Worm (Caenorhabditis elegans) whole organism, L4 larva: ENCODE results near the gene R07E5.5.
"Not testable (repeated sequence)": the region's sequence is repeated elsewhere in the genome, so short reads cannot be mapped to it uniquely, and the experiment has no call there.

Source experiments
- ama-1 ChIP-seq: fragments of 150-350 bp; optimal IDR thresholded peaks from 2 replicates; lab custom pipeline; 2014; ENCODE audit warnings: inconsistent platforms, mixed read lengths
- ceh-28 ChIP-seq: fragments of 150-350 bp; optimal IDR thresholded peaks from 2 replicates; lab custom pipeline; 2014; ENCODE audit warnings: missing biosample characterization, missing genetic modification reagents, missing genetic modification characterization
- dmd-6 ChIP-seq: fragments of 200-800 bp; sonication (Bioruptor generic); IDR thresholded peaks from 2 replicates; pipeline ENCODE4 v1.3.6; 2022; ENCODE audit warnings: missing genetic modification reagents, missing genetic modification characterization, missing compliant biosample characterization
- lin-29 ChIP-seq: fragments of 200-800 bp; sonication (Bioruptor generic); IDR thresholded peaks from 2 replicates; pipeline ENCODE4 v1.3.6; 2022; ENCODE audit warnings: missing genetic modification reagents, missing genetic modification characterization, missing compliant biosample characterization
- mdl-1 ChIP-seq, 2 experiments: fragments of 150-350 bp in 1 of 2; sonication (generic microtip) in 1 of 2; optimal IDR thresholded peaks; 2 replicates each; lab custom pipeline; 2014 to 2017; ENCODE audit warnings: missing biosample characterization in 2 of 2, missing genetic modification characterization in 2 of 2
- mdt-29 ChIP-seq: fragments of 200-800 bp; sonication (Bioruptor generic); IDR thresholded peaks from 2 replicates; pipeline ENCODE4 v1.3.6; 2022; ENCODE audit warnings: missing genetic modification reagents, missing genetic modification characterization, missing compliant biosample characterization
- nhr-11 ChIP-seq: fragments of 150-350 bp; optimal IDR thresholded peaks from 2 replicates; lab custom pipeline; 2014; ENCODE audit warnings: missing biosample characterization, missing genetic modification characterization
- nhr-41 ChIP-seq: fragments of 200-800 bp; sonication (Bioruptor generic); IDR thresholded peaks from 2 replicates; pipeline ENCODE4 v1.3.6; 2022; ENCODE audit warnings: missing genetic modification reagents, missing genetic modification characterization, missing compliant biosample characterization
- nhr-77 ChIP-seq: fragments of 150-350 bp; optimal IDR thresholded peaks from 2 replicates; lab custom pipeline; 2014; ENCODE audit warnings: missing biosample characterization, missing genetic modification characterization

DNA sequence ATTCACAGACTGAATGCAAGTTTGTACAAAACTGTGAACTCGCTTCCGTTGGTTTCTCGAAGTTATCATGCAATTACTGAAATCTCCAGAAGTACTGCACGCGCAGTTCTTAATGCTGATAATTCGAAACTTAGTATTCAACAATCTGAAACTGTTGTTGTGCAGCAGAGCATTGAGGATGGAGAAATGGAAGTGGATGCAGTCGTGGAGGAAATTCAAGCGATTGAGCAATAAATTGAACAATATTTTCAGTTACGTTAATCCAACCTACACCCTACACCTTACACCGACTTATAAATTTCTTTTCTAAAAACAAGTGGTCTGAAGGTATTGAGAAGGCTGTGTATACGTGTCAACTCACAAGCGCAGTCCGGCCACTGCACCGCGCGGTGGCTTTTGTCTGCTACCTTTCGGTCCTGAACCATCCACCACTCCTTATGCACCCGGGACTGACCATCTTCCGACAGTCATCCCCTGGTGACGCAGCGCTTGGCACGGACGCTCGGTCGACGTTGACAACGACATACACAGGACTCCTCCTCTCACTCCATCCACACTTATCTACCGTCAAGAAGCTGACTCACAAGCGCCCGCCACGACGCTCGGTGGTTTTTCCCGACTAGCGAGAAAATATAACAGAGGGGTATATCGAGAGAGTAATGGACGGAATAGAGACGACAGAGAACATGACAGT, 18.5 kb upstream of the R07E5.5 start:
- TF ChIP-seq mdt-29 (GFP tag; lab: Robert Waterston, UW): 0 out of 2 replicates have a peak, but pooled peaks have one; percentile 17
- TF ChIP-seq lin-29 (GFP tag; lab: Robert Waterston, UW): 0 out of 2 replicates have a peak, but pooled peaks have one; percentile 16
- TF ChIP-seq nhr-11 (tag; lab: Kevin White, UChicago); ama-1 (lab: Kevin White, UChicago); ceh-28; nhr-77 (tag; lab: Kevin White, UChicago); mdl-1 (tag; optimal IDR thresholded peaks at IDR 0.05; lab: Kevin White, UChicago): not testable (repeated sequence)
- peak; percentile 78 for TF ChIP-seq nhr-41 (GFP tag; lab: Robert Waterston, UW)
- peak; percentile 63 for TF ChIP-seq dmd-6 (GFP tag; lab: Robert Waterston, UW)
